Fruit fly (Drosophila melanogaster) whole organism, wandering third instar larva: ENCODE results near the gene CG13991.

ENCODE experiments used
- CG9705 ChIP-seq: fragments of 200-800 bp; sonication (Bioruptor generic); optimal IDR thresholded peaks from 2 replicates; lab custom pipeline; 2018; ENCODE audit warnings: missing biosample characterization, mild to moderate bottlenecking, missing genetic modification characterization
- Hnf4 ChIP-seq: fragments of 200-800 bp; sonication (Bioruptor generic); optimal IDR thresholded peaks from 2 replicates; lab custom pipeline; 2016; ENCODE audit warnings: missing biosample characterization, mild to moderate bottlenecking, missing genetic modification characterization
- Hr78 ChIP-seq: fragments of >200 bp; optimal IDR thresholded peaks from 2 replicates; lab custom pipeline; 2017; ENCODE audit warnings: missing biosample characterization, missing genetic modification characterization
- br ChIP-seq: fragments of 200-800 bp; sonication (Bioruptor generic); optimal IDR thresholded peaks from 2 replicates; lab custom pipeline; 2016; ENCODE audit warnings: missing biosample characterization, missing genetic modification characterization
- dmrt93B ChIP-seq: fragments of 200-800 bp; sonication (Bioruptor generic); optimal IDR thresholded peaks from 2 replicates; lab custom pipeline; 2018; ENCODE audit warnings: missing biosample characterization, mild to moderate bottlenecking, missing genetic modification characterization
- ey ChIP-seq: fragments of 200-800 bp; sonication (Bioruptor generic); optimal IDR thresholded peaks from 2 replicates; lab custom pipeline; 2016; ENCODE audit warnings: missing biosample characterization, missing genetic modification characterization
- h ChIP-seq: fragments of 200-800 bp; sonication (Bioruptor generic); optimal IDR thresholded peaks from 3 replicates; lab custom pipeline; 2016; ENCODE audit warnings: missing biosample characterization, mild to moderate bottlenecking, missing genetic modification characterization
- jim ChIP-seq: fragments of 175-275, 200-325 bp; sonication (Bioruptor generic); optimal IDR thresholded peaks from 2 replicates; lab custom pipeline; 2016; ENCODE audit warnings: missing biosample characterization, mild to moderate bottlenecking, missing genetic modification characterization
- lola ChIP-seq: fragments of >200 bp; optimal IDR thresholded peaks from 2 replicates; lab custom pipeline; 2017; ENCODE audit warnings: missing biosample characterization, missing genetic modification characterization
- pan ChIP-seq: fragments of >200 bp; optimal IDR thresholded peaks from 2 replicates; lab custom pipeline; 2017
- psq ChIP-seq: fragments of 200-800 bp; sonication (Bioruptor generic); optimal IDR thresholded peaks from 3 replicates; lab custom pipeline; 2017; ENCODE audit warnings: missing biosample characterization, mild to moderate bottlenecking, missing genetic modification characterization, moderate library complexity
- rgr ChIP-seq: fragments of 200-800 bp; sonication (Bioruptor generic); optimal IDR thresholded peaks from 3 replicates; lab custom pipeline; 2016; ENCODE audit warnings: missing biosample characterization, mild to moderate bottlenecking, missing genetic modification characterization
- sage ChIP-seq: fragments of 200-800 bp; sonication (Bioruptor generic); optimal IDR thresholded peaks from 2 replicates; lab custom pipeline; 2016; ENCODE audit warnings: missing biosample characterization, mild to moderate bottlenecking, missing genetic modification characterization
- usp ChIP-seq: fragments of >200 bp; optimal IDR thresholded peaks from 2 replicates; lab custom pipeline; 2017; ENCODE audit warnings: missing biosample characterization, missing genetic modification characterization

- TF ChIP-seq h (no peak), pan (no peak), lola (GFP tag; lab: Kevin White, UChicago) (no peak), sage (GFP tag; lab: Kevin White, UChicago) (no peak), rgr (no peak), ey (no peak), psq (GFP tag; lab: Kevin White, UChicago) (no peak), jim (GFP tag; lab: Kevin White, UChicago) (no peak), br (GFP tag; lab: Kevin White, UChicago) (no peak), Hr78 (GFP tag; lab: Kevin White, UChicago) (no peak), CG9705 (GFP tag; lab: Kevin White, UChicago) (no peak), Hnf4 (GFP tag; lab: Kevin White, UChicago) (no peak), usp (GFP tag; lab: Kevin White, UChicago) (no peak), dmrt93B (no peak)
Observed at dm6 chr2L:6089604-6090198, 49.5 kb upstream of the CG13991 start.
